Worm (Caenorhabditis elegans) whole organism, young adult: ENCODE data around the gene srx-137.
A peak's percentile ranks its signal among the peaks of the same experiment; 100 is the strongest.

Experiments
- B0336.3 ChIP-seq: fragments of 200-800 bp; sonication (Bioruptor generic); IDR thresholded peaks from 2 replicates; pipeline ENCODE4 v1.3.6; 2022; ENCODE audit warnings: missing genetic modification characterization, missing compliant biosample characterization
- C06A6.2 ChIP-seq: fragments of 200-800 bp; sonication (Bioruptor generic); conservative IDR thresholded peaks from 2 replicates; pipeline ENCODE4 v1.3.6; 2022; ENCODE audit warnings: missing genetic modification characterization, missing compliant biosample characterization
- C17E4.6 ChIP-seq: fragments of 200-800 bp; sonication (Bioruptor generic); IDR thresholded peaks from 2 replicates; pipeline ENCODE4 v1.3.6; 2022; ENCODE audit warnings: missing genetic modification reagents, missing genetic modification characterization, missing compliant biosample characterization
- F10E7.11 ChIP-seq: sonication (generic microtip); optimal IDR thresholded peaks from 2 replicates; lab custom pipeline; 2017; ENCODE audit warnings: mild to moderate bottlenecking, missing genetic modification characterization, moderate library complexity, missing compliant biosample characterization
- F37B4.10 ChIP-seq: fragments of 200-800 bp; sonication (Bioruptor generic); IDR thresholded peaks from 2 replicates; pipeline ENCODE4 v1.3.6; 2022; ENCODE audit warnings: missing genetic modification characterization, missing compliant biosample characterization
- F52B5.7 ChIP-seq: sonication (generic microtip); optimal IDR thresholded peaks from 2 replicates; lab custom pipeline; 2016; ENCODE audit warnings: mild to moderate bottlenecking, missing genetic modification characterization, missing compliant biosample characterization
- K12H6.12 ChIP-seq: fragments of 200-800 bp; sonication (Bioruptor generic); optimal IDR thresholded peaks from 2 replicates; lab custom pipeline; 2018; ENCODE audit warnings: mild to moderate bottlenecking, missing genetic modification characterization, missing compliant biosample characterization
- T26A5.8 ChIP-seq: sonication (generic microtip); optimal IDR thresholded peaks from 2 replicates; lab custom pipeline; 2016; ENCODE audit warnings: missing genetic modification characterization, missing compliant biosample characterization
- Y53G8AR.9 ChIP-seq: fragments of 200-800 bp; sonication (Bioruptor generic); conservative IDR thresholded peaks from 2 replicates; pipeline ENCODE4 v1.3.6; 2022; ENCODE audit warnings: missing genetic modification reagents, missing genetic modification characterization, missing compliant biosample characterization
- Y67H2A.10 ChIP-seq: fragments of 200-800 bp; sonication (Bioruptor generic); conservative IDR thresholded peaks from 2 replicates; pipeline ENCODE4 v1.3.6; 2022; ENCODE audit warnings: missing genetic modification reagents, missing genetic modification characterization, missing compliant biosample characterization
- Y95B8A.8 ChIP-seq: fragments of 200-800 bp; sonication (Bioruptor generic); IDR thresholded peaks from 2 replicates; pipeline ENCODE4 v1.3.6; 2022; ENCODE audit warnings: missing genetic modification reagents, missing genetic modification characterization, missing compliant biosample characterization
- cebp-1 ChIP-seq, 2 experiments: fragments of 200-800 bp in 1 of 2; sonication (Bioruptor generic) in 1 of 2; sonication (generic microtip) in 1 of 2; IDR thresholded peaks in 1 of 2; optimal IDR thresholded peaks in 1 of 2; 2 replicates each; pipeline versions ENCODE4 v1.3.6 to Lab custom; 2017 to 2022; ENCODE audit warnings: missing compliant biosample characterization in 2 of 2, missing genetic modification characterization in 2 of 2, mild to moderate bottlenecking in 1 of 2, missing genetic modification reagents in 1 of 2, moderate library complexity in 1 of 2
- cebp-2 ChIP-seq: fragments of 200-800 bp; sonication (Bioruptor generic); IDR thresholded peaks from 2 replicates; pipeline ENCODE4 v1.3.6; 2022; ENCODE audit warnings: missing genetic modification characterization, missing compliant biosample characterization
- ceh-100 ChIP-seq: fragments of 200-800 bp; sonication (Bioruptor generic); IDR thresholded peaks from 2 replicates; pipeline ENCODE4 v1.3.6; 2022; ENCODE audit warnings: missing genetic modification reagents, missing genetic modification characterization, missing compliant biosample characterization
- ceh-27 ChIP-seq: fragments of 200-800 bp; sonication (Bioruptor generic); optimal IDR thresholded peaks from 2 replicates; lab custom pipeline; 2018; ENCODE audit warnings: mild to moderate bottlenecking, missing genetic modification characterization, moderate library complexity, missing compliant biosample characterization
- ceh-40 ChIP-seq: fragments of 200-800 bp; sonication (Bioruptor generic); IDR thresholded peaks from 2 replicates; pipeline ENCODE4 v1.3.6; 2022; ENCODE audit warnings: missing genetic modification characterization, missing compliant biosample characterization
- ceh-58 ChIP-seq: fragments of 200-800 bp; sonication (Bioruptor generic); IDR thresholded peaks from 2 replicates; pipeline ENCODE4 v1.3.6; 2022; ENCODE audit warnings: missing genetic modification characterization, missing compliant biosample characterization
- chd-7 ChIP-seq: sonication (generic microtip); optimal IDR thresholded peaks from 2 replicates; lab custom pipeline; 2016; ENCODE audit warnings: mild to moderate bottlenecking, missing genetic modification characterization, moderate library complexity, missing compliant biosample characterization
- die-1 ChIP-seq: sonication (generic microtip); optimal IDR thresholded peaks from 2 replicates; lab custom pipeline; 2016; ENCODE audit warnings: missing genotype, mild to moderate bottlenecking, missing genetic modification characterization, missing compliant biosample characterization
- dox-1 ChIP-seq: fragments of 200-800 bp; sonication (Bioruptor generic); IDR thresholded peaks from 2 replicates; pipeline ENCODE4 v1.3.6; 2022; ENCODE audit warnings: missing genetic modification reagents, missing genetic modification characterization, missing compliant biosample characterization
- dpff-1 ChIP-seq: sonication (generic microtip); optimal IDR thresholded peaks from 2 replicates; lab custom pipeline; 2017; ENCODE audit warnings: mild to moderate bottlenecking, missing genetic modification characterization, missing compliant biosample characterization
- ekl-4 ChIP-seq: fragments of 200-800 bp; sonication (Bioruptor generic); IDR thresholded peaks from 2 replicates; pipeline ENCODE4 v1.3.6; 2022; ENCODE audit warnings: missing genetic modification reagents, missing genetic modification characterization, missing compliant biosample characterization
- ets-4 ChIP-seq: fragments of 200-800 bp; sonication (Bioruptor generic); optimal IDR thresholded peaks from 2 replicates; lab custom pipeline; 2018; ENCODE audit warnings: mild to moderate bottlenecking, missing genetic modification characterization, missing compliant biosample characterization
- gei-17 ChIP-seq: fragments of 200-800 bp; sonication (Bioruptor generic); optimal IDR thresholded peaks from 2 replicates; lab custom pipeline; 2018; ENCODE audit warnings: mild to moderate bottlenecking, missing genetic modification characterization, missing compliant biosample characterization
- hmg-20 ChIP-seq: fragments of 200-800 bp; sonication (Bioruptor generic); IDR thresholded peaks from 2 replicates; pipeline ENCODE4 v1.3.6; 2022; ENCODE audit warnings: missing genetic modification reagents, missing genetic modification characterization, missing compliant biosample characterization
- hsf-1 ChIP-seq: fragments of 200-800 bp; sonication (Bioruptor generic); IDR thresholded peaks from 2 replicates; pipeline ENCODE4 v1.3.6; 2022; ENCODE audit warnings: missing genetic modification reagents, missing genetic modification characterization, missing compliant biosample characterization
- lag-1 ChIP-seq: fragments of 200-800 bp; sonication (Bioruptor generic); IDR thresholded peaks from 2 replicates; pipeline ENCODE4 v1.3.6; 2022; ENCODE audit warnings: missing genetic modification reagents, missing genetic modification characterization, missing compliant biosample characterization
- let-607 ChIP-seq, 2 experiments: fragments of 200-800 bp in 1 of 2; sonication (Bioruptor generic) in 1 of 2; sonication (generic microtip) in 1 of 2; optimal IDR thresholded peaks; 2 replicates each; lab custom pipeline; 2016 to 2018; ENCODE audit warnings: mild to moderate bottlenecking in 2 of 2, missing compliant biosample characterization in 2 of 2, missing genetic modification characterization in 2 of 2, moderate library complexity in 2 of 2, missing genotype in 1 of 2
- lin-26 ChIP-seq: fragments of 200-800 bp; sonication (Bioruptor generic); IDR thresholded peaks from 2 replicates; pipeline ENCODE4 v1.3.6; 2022; ENCODE audit warnings: missing genetic modification reagents, missing genetic modification characterization, missing compliant biosample characterization
- lin-40 ChIP-seq: sonication (generic microtip); optimal IDR thresholded peaks from 2 replicates; lab custom pipeline; 2016; ENCODE audit warnings: missing genetic modification characterization, mild to moderate bottlenecking, missing compliant biosample characterization, missing genotype, missing genetic modification reagents
- lir-1 ChIP-seq: fragments of 200-800 bp; sonication (Bioruptor generic); conservative IDR thresholded peaks from 2 replicates; pipeline ENCODE4 v1.3.6; 2022; ENCODE audit warnings: missing genetic modification reagents, missing genetic modification characterization, missing compliant biosample characterization
- lsl-1 ChIP-seq: fragments of 200-800 bp; sonication (Bioruptor generic); optimal IDR thresholded peaks from 2 replicates; lab custom pipeline; 2018; ENCODE audit warnings: mild to moderate bottlenecking, missing genetic modification characterization, moderate library complexity, missing compliant biosample characterization
- madf-10 ChIP-seq: sonication (generic microtip); optimal IDR thresholded peaks from 2 replicates; lab custom pipeline; 2016; ENCODE audit warnings: mild to moderate bottlenecking, missing genetic modification characterization, missing compliant biosample characterization
- madf-3 ChIP-seq: fragments of 200-800 bp; sonication (Bioruptor generic); IDR thresholded peaks from 2 replicates; pipeline ENCODE4 v1.3.6; 2022; ENCODE audit warnings: missing genetic modification reagents, missing genetic modification characterization, missing compliant biosample characterization
- mcd-1 ChIP-seq: fragments of 200-800 bp; sonication (Bioruptor generic); IDR thresholded peaks from 2 replicates; pipeline ENCODE4 v1.3.6; 2022; ENCODE audit warnings: missing genetic modification reagents, missing genetic modification characterization, missing compliant biosample characterization
- mel-28 ChIP-seq: sonication (generic microtip); optimal IDR thresholded peaks from 2 replicates; lab custom pipeline; 2016; ENCODE audit warnings: borderline replicate concordance, mild to moderate bottlenecking, missing genetic modification characterization, missing compliant biosample characterization
- nfya-2 ChIP-seq: fragments of 200-800 bp; sonication (Bioruptor generic); IDR thresholded peaks from 2 replicates; pipeline ENCODE4 v1.3.6; 2022; ENCODE audit warnings: missing genetic modification reagents, missing genetic modification characterization, missing compliant biosample characterization
- nhr-179 ChIP-seq: sonication (generic microtip); optimal IDR thresholded peaks from 2 replicates; lab custom pipeline; 2016; ENCODE audit warnings: mild to moderate bottlenecking, missing genetic modification characterization, missing compliant biosample characterization
- nhr-90 ChIP-seq: sonication (generic microtip); optimal IDR thresholded peaks from 2 replicates; lab custom pipeline; 2016; ENCODE audit warnings: missing genotype, mild to moderate bottlenecking, missing genetic modification characterization, missing compliant biosample characterization
- sdz-38 ChIP-seq: sonication (generic microtip); optimal IDR thresholded peaks from 2 replicates; lab custom pipeline; 2016; ENCODE audit warnings: missing genotype, missing genetic modification characterization, missing compliant biosample characterization
- sea-2 ChIP-seq: fragments of 200-800 bp; sonication (Bioruptor generic); IDR thresholded peaks from 2 replicates; pipeline ENCODE4 v1.3.6; 2022; ENCODE audit warnings: missing genetic modification characterization, missing compliant biosample characterization
- somi-1 ChIP-seq: fragments of 200-800 bp; sonication (Bioruptor generic); optimal IDR thresholded peaks from 2 replicates; lab custom pipeline; 2018; ENCODE audit warnings: mild to moderate bottlenecking, missing genetic modification characterization, missing compliant biosample characterization
- tbp1 ChIP-seq: fragments of 200-800 bp; sonication (Bioruptor generic); optimal IDR thresholded peaks from 2 replicates; lab custom pipeline; 2018; ENCODE audit warnings: mild to moderate bottlenecking, missing genetic modification characterization, missing compliant biosample characterization
- tbx-9 ChIP-seq: sonication (generic microtip); optimal IDR thresholded peaks from 2 replicates; lab custom pipeline; 2016; ENCODE audit warnings: borderline replicate concordance, missing genetic modification characterization, inconsistent platforms, missing compliant biosample characterization
- ztf-22 ChIP-seq: fragments of 200-800 bp; sonication (Bioruptor generic); optimal IDR thresholded peaks from 2 replicates; lab custom pipeline; 2018; ENCODE audit warnings: mild to moderate bottlenecking, missing genetic modification characterization, moderate library complexity, missing compliant biosample characterization
- ztf-26 ChIP-seq: sonication (generic microtip); optimal IDR thresholded peaks from 2 replicates; lab custom pipeline; 2017; ENCODE audit warnings: missing genetic modification characterization, missing compliant biosample characterization
- ztf-28 ChIP-seq: fragments of 200-800 bp; sonication (Bioruptor generic); IDR thresholded peaks from 2 replicates; pipeline ENCODE4 v1.3.6; 2022; ENCODE audit warnings: missing genetic modification reagents, missing genetic modification characterization, missing compliant biosample characterization

The srx-137 gene

ce11 chrV:13907557-13908104 is 45.0 kb downstream of the srx-137 start (continued):
- peak; percentile 65 for TF ChIP-seq F10E7.11 (tag; lab: Kevin White, UChicago)
- TF ChIP-seq ztf-26 (tag; lab: Kevin White, UChicago): peak; percentile 86
- TF ChIP-seq lir-1: peak; percentile 73
- TF ChIP-seq K12H6.12 (tag; lab: Kevin White, UChicago): peak; percentile 55
- peak; percentile 76 for TF ChIP-seq gei-17 (GFP tag; lab: Kevin White, UChicago)
- TF ChIP-seq mcd-1 (GFP tag; lab: Robert Waterston, UW): peak; percentile 70
- no peak for TF ChIP-seq sdz-38 (tag; lab: Kevin White, UChicago)
- TF ChIP-seq nhr-90 (tag; lab: Kevin White, UChicago): peak; percentile 94
- TF ChIP-seq ceh-27 (GFP tag; lab: Kevin White, UChicago): peak; percentile 41
- peak; percentile 54; the same call in 1 of the 2 replicates for TF ChIP-seq Y67H2A.10
- peak; percentile 91 for TF ChIP-seq lin-26
- TF ChIP-seq die-1: peak; percentile 35
- TF ChIP-seq madf-10 (tag; lab: Kevin White, UChicago): peak; percentile 64
- TF ChIP-seq lin-40 (tag; lab: Kevin White, UChicago): peak; percentile 22
- TF ChIP-seq ekl-4 (GFP tag; lab: Robert Waterston, UW): peak; percentile 68
- TF ChIP-seq F37B4.10 (GFP tag; lab: Robert Waterston, UW): peak; percentile 93; the same call in 1 of the 2 replicates
- no peak for TF ChIP-seq lsl-1
- TF ChIP-seq tbx-9 (tag; lab: Kevin White, UChicago): no peak
- peak; percentile 74 for TF ChIP-seq C06A6.2 (GFP tag; lab: Robert Waterston, UW)
- TF ChIP-seq lag-1: 0 out of 2 replicates have a peak, but pooled peaks have one; percentile 69
- TF ChIP-seq tbp1: peak; percentile 71
- TF ChIP-seq mel-28 (tag; lab: Kevin White, UChicago): peak; percentile 88
- peak; percentile 54; the same call in 1 of the 2 replicates for TF ChIP-seq ceh-100 (GFP tag; lab: Robert Waterston, UW)
- TF ChIP-seq hmg-20 (GFP tag; lab: Robert Waterston, UW): peak; percentile 62; the same call in 1 of the 2 replicates
- TF ChIP-seq nfya-2 (GFP tag; lab: Robert Waterston, UW): no peak
- TF ChIP-seq madf-3 (GFP tag; lab: Robert Waterston, UW): peak; percentile 69
- TF ChIP-seq C17E4.6 (GFP tag; lab: Robert Waterston, UW): 0 out of 2 replicates have a peak, but pooled peaks have one; percentile 34
- peak; percentile 92 for TF ChIP-seq chd-7 (tag; lab: Kevin White, UChicago)
- peak; percentile 88 for TF ChIP-seq somi-1 (GFP tag; lab: Kevin White, UChicago)
- no peak for TF ChIP-seq ceh-58 (GFP tag; lab: Robert Waterston, UW)
- peak; percentile 22; the same call in 1 of the 2 replicates for TF ChIP-seq sea-2 (GFP tag; lab: Robert Waterston, UW)
- TF ChIP-seq F52B5.7 (tag; lab: Kevin White, UChicago): peak; percentile 92
- peak; percentile 79 for TF ChIP-seq dox-1 (GFP tag; lab: Robert Waterston, UW)
- peak; percentile 96 for TF ChIP-seq B0336.3
- peak; percentile 77 for TF ChIP-seq cebp-1 (GFP tag; IDR thresholded peaks at IDR 0.05; lab: Robert Waterston, UW)
- TF ChIP-seq cebp-1 (tag; optimal IDR thresholded peaks at IDR 0.05; lab: Kevin White, UChicago): peak; percentile 94
- peak; percentile 88 for TF ChIP-seq Y95B8A.8 (GFP tag; lab: Robert Waterston, UW)
- TF ChIP-seq ets-4 (GFP tag; lab: Kevin White, UChicago): peak; percentile 81
- TF ChIP-seq hsf-1: peak; percentile 65; the same call in 1 of the 2 replicates
- TF ChIP-seq ztf-28: 0 out of 2 replicates have a peak, but pooled peaks have one; percentile 75
- no peak for TF ChIP-seq T26A5.8 (tag; lab: Kevin White, UChicago)
- peak; percentile 76 for TF ChIP-seq ztf-22
- TF ChIP-seq let-607 (tag; optimal IDR thresholded peaks at IDR 0.05; lab: Kevin White, UChicago): peak; percentile 4 to 34
- TF ChIP-seq Y53G8AR.9 (GFP tag; lab: Robert Waterston, UW): peak; percentile 95
- 0 out of 2 replicates have a peak, but pooled peaks have one; percentile 58 for TF ChIP-seq cebp-2 (GFP tag; lab: Robert Waterston, UW)
- TF ChIP-seq ceh-40 (GFP tag; lab: Robert Waterston, UW): 0 out of 2 replicates have a peak, but pooled peaks have one; percentile 61
- no peak for TF ChIP-seq dpff-1 (tag; lab: Kevin White, UChicago)
- TF ChIP-seq nhr-179 (tag; lab: Kevin White, UChicago): no peak
